Worm (Caenorhabditis elegans): ENCODE results near the gene srh-185.
"Not testable (repeated sequence)": the region's sequence is repeated elsewhere in the genome, so short reads cannot be mapped to it uniquely, and the experiment has no call there.

The srh-185 gene

ce11 chrV:3086260-3086659 lies 20.2 kb downstream of the srh-185 start, which contains the start of gene srt-8:
Gene srt-8 (plus strand): TSS chrV:3086560.
- TF ChIP-seq ref-1 (GFP tag; conservative IDR thresholded peaks at IDR 0.05) (no peak), klf-2 (GFP tag; conservative IDR thresholded peaks at IDR 0.05) (no peak), tab-1 (GFP tag; IDR thresholded peaks at IDR 0.05) (no peak), flt-1 (GFP tag; IDR thresholded peaks at IDR 0.05) (no peak), ztf-29 (GFP tag; IDR thresholded peaks at IDR 0.05) (no peak), med-1 (GFP tag; optimal IDR thresholded peaks at IDR 0.05; ENCODE audit: insufficient read depth) (no peak), ztf-23 (GFP tag; IDR thresholded peaks at IDR 0.05) (no peak), T22C8.4 (GFP tag; IDR thresholded peaks at IDR 0.05) (no peak)

ce11 chrV:3088768-3089167 lies 22.7 kb downstream of the srh-185 start, which contains the start of gene acs-21:
Gene acs-21 (plus strand): TSS chrV:3089068.
- TF ChIP-seq flt-1 (GFP tag; IDR thresholded peaks at IDR 0.05): no peak
- TF ChIP-seq tab-1 (GFP tag; IDR thresholded peaks at IDR 0.05): no peak

- TF ChIP-seq flt-1 (GFP tag; IDR thresholded peaks at IDR 0.05): no peak
- TF ChIP-seq T22C8.4 (GFP tag; IDR thresholded peaks at IDR 0.05): no peak
- TF ChIP-seq cog-1 (tag; optimal IDR thresholded peaks at IDR 0.05): no peak
These were observed 28.3 kb downstream of the srh-185 start, which contains the start of gene cyp-33C9 for ce11 chrV:3094351-3094750. Gene cyp-33C9 (minus strand): TSS chrV:3094561.

- TF ChIP-seq ref-1 (GFP tag; conservative IDR thresholded peaks at IDR 0.05) (no peak), cog-1 (tag; optimal IDR thresholded peaks at IDR 0.05) (no peak), flt-1 (GFP tag; IDR thresholded peaks at IDR 0.05) (no peak), klf-2 (GFP tag; conservative IDR thresholded peaks at IDR 0.05) (no peak), T22C8.4 (GFP tag; IDR thresholded peaks at IDR 0.05) (no peak), ztf-29 (GFP tag; IDR thresholded peaks at IDR 0.05) (no peak), ztf-23 (GFP tag; IDR thresholded peaks at IDR 0.05) (no peak)
These were observed 34.5 kb downstream of the srh-185 start for ce11 chrV:3100527-3100926.

ce11 chrV:3102049-3102448 lies 36.0 kb downstream of the srh-185 start, which contains the start of gene Y73C8C.4:
Gene Y73C8C.4 (minus strand): TSS chrV:3102149.
- TF ChIP-seq cog-1 (tag; optimal IDR thresholded peaks at IDR 0.05); med-1 (GFP tag; optimal IDR thresholded peaks at IDR 0.05; ENCODE audit: insufficient read depth); ztf-29 (GFP tag; IDR thresholded peaks at IDR 0.05): not testable (repeated sequence)

- no peak for TF ChIP-seq klf-2 (GFP tag; conservative IDR thresholded peaks at IDR 0.05)
- TF ChIP-seq T22C8.4 (GFP tag; IDR thresholded peaks at IDR 0.05): no peak
- TF ChIP-seq cog-1 (tag; optimal IDR thresholded peaks at IDR 0.05): no peak
- no peak for TF ChIP-seq ref-1 (GFP tag; conservative IDR thresholded peaks at IDR 0.05)
- TF ChIP-seq med-1 (GFP tag; optimal IDR thresholded peaks at IDR 0.05; ENCODE audit: insufficient read depth): no peak
- TF ChIP-seq flt-1 (GFP tag; IDR thresholded peaks at IDR 0.05): no peak
- no peak for TF ChIP-seq ztf-29 (GFP tag; IDR thresholded peaks at IDR 0.05)
- no peak for TF ChIP-seq tab-1 (GFP tag; IDR thresholded peaks at IDR 0.05)
- TF ChIP-seq ztf-23 (GFP tag; IDR thresholded peaks at IDR 0.05): no peak
These were observed 38.1 kb downstream of the srh-185 start, which contains the start of gene str-66 for ce11 chrV:3104134-3104533. Gene str-66 (minus strand): TSS chrV:3104234.

- TF ChIP-seq ztf-29 (GFP tag; IDR thresholded peaks at IDR 0.05) (no peak), T22C8.4 (GFP tag; IDR thresholded peaks at IDR 0.05) (no peak), tab-1 (GFP tag; IDR thresholded peaks at IDR 0.05) (no peak), flt-1 (GFP tag; IDR thresholded peaks at IDR 0.05) (no peak), ref-1 (GFP tag; conservative IDR thresholded peaks at IDR 0.05) (no peak), klf-2 (GFP tag; conservative IDR thresholded peaks at IDR 0.05) (no peak), cog-1 (tag; optimal IDR thresholded peaks at IDR 0.05) (no peak), ztf-23 (GFP tag; IDR thresholded peaks at IDR 0.05) (no peak), med-1 (GFP tag; optimal IDR thresholded peaks at IDR 0.05; ENCODE audit: insufficient read depth) (no peak)
These were observed 39.8 kb downstream of the srh-185 start, which contains the start of gene str-69 for ce11 chrV:3105810-3106209. Gene str-69 (minus strand): TSS chrV:3105910.

- TF ChIP-seq med-1 (GFP tag; optimal IDR thresholded peaks at IDR 0.05; ENCODE audit: insufficient read depth): no peak
- TF ChIP-seq T22C8.4 (GFP tag; IDR thresholded peaks at IDR 0.05): no peak
- no peak for TF ChIP-seq cog-1 (tag; optimal IDR thresholded peaks at IDR 0.05)
- TF ChIP-seq ztf-23 (GFP tag; IDR thresholded peaks at IDR 0.05): no peak
- TF ChIP-seq klf-2 (GFP tag; conservative IDR thresholded peaks at IDR 0.05): no peak
- TF ChIP-seq flt-1 (GFP tag; IDR thresholded peaks at IDR 0.05): no peak
- TF ChIP-seq ztf-29 (GFP tag; IDR thresholded peaks at IDR 0.05): no peak
- no peak for TF ChIP-seq ref-1 (GFP tag; conservative IDR thresholded peaks at IDR 0.05)
- TF ChIP-seq tab-1 (GFP tag; IDR thresholded peaks at IDR 0.05): no peak
These were observed 40.8 kb downstream of the srh-185 start for ce11 chrV:3106785-3107184.

ce11 chrV:3107450-3107849 lies 41.4 kb downstream of the srh-185 start, which contains the start of gene str-68:
Gene str-68 (minus strand): TSS chrV:3107550.
- TF ChIP-seq flt-1 (GFP tag; IDR thresholded peaks at IDR 0.05) (no peak), T22C8.4 (GFP tag; IDR thresholded peaks at IDR 0.05) (no peak), klf-2 (GFP tag; conservative IDR thresholded peaks at IDR 0.05) (no peak), cog-1 (tag; optimal IDR thresholded peaks at IDR 0.05) (no peak), tab-1 (GFP tag; IDR thresholded peaks at IDR 0.05) (no peak), ztf-29 (GFP tag; IDR thresholded peaks at IDR 0.05) (no peak), ref-1 (GFP tag; conservative IDR thresholded peaks at IDR 0.05) (no peak), med-1 (GFP tag; optimal IDR thresholded peaks at IDR 0.05; ENCODE audit: insufficient read depth) (no peak), ztf-23 (GFP tag; IDR thresholded peaks at IDR 0.05) (no peak)

- no peak for TF ChIP-seq flt-1 (GFP tag; IDR thresholded peaks at IDR 0.05)
- TF ChIP-seq ref-1 (GFP tag; conservative IDR thresholded peaks at IDR 0.05): no peak
- TF ChIP-seq ztf-29 (GFP tag; IDR thresholded peaks at IDR 0.05): no peak
- TF ChIP-seq med-1 (GFP tag; optimal IDR thresholded peaks at IDR 0.05; ENCODE audit: insufficient read depth): no peak
- no peak for TF ChIP-seq ztf-23 (GFP tag; IDR thresholded peaks at IDR 0.05)
- TF ChIP-seq T22C8.4 (GFP tag; IDR thresholded peaks at IDR 0.05): no peak
- TF ChIP-seq tab-1 (GFP tag; IDR thresholded peaks at IDR 0.05): no peak
- TF ChIP-seq klf-2 (GFP tag; conservative IDR thresholded peaks at IDR 0.05): no peak
- no peak for TF ChIP-seq cog-1 (tag; optimal IDR thresholded peaks at IDR 0.05)
These were observed 46.2 kb downstream of the srh-185 start for ce11 chrV:3112198-3112597.

Measured in whole organism, midembryonic.